Fruit fly (Drosophila melanogaster) whole organism, pupa: ENCODE results near the gene CG7530.

Experiments used
- CG10348 ChIP-seq: fragments of 200-800 bp; sonication (Bioruptor generic); IDR thresholded peaks from 2 replicates; pipeline ENCODE4 v1.3.6; 2022; ENCODE audit warnings: missing biosample characterization, missing genetic modification characterization
- CG12605 ChIP-seq: fragments of 200-800 bp; sonication (Bioruptor generic); IDR thresholded peaks from 2 replicates; pipeline ENCODE4 v1.3.6; 2022; ENCODE audit warnings: missing biosample characterization, missing genetic modification characterization
- CG13204 ChIP-seq: fragments of 200-800 bp; sonication (Bioruptor generic); optimal IDR thresholded peaks from 2 replicates; lab custom pipeline; 2018; ENCODE audit warnings: missing biosample characterization, mild to moderate bottlenecking, missing genetic modification characterization, moderate library complexity
- CG14655 ChIP-seq: fragments of 200-800 bp; sonication (Bioruptor generic); optimal IDR thresholded peaks from 3 replicates; lab custom pipeline; 2017; ENCODE audit warnings: mild to moderate bottlenecking, missing biosample characterization, missing genetic modification reagents, missing genetic modification characterization
- CG15710 ChIP-seq: fragments of 200-800 bp; sonication (Bioruptor generic); optimal IDR thresholded peaks from 2 replicates; lab custom pipeline; 2018; ENCODE audit warnings: missing biosample characterization, mild to moderate bottlenecking, missing genetic modification characterization, moderate library complexity
- CG17806 ChIP-seq: fragments of 200-800 bp; sonication (Bioruptor generic); optimal IDR thresholded peaks from 2 replicates; lab custom pipeline; 2018; ENCODE audit warnings: missing biosample characterization, mild to moderate bottlenecking, missing genetic modification characterization, moderate library complexity
- CG32121 ChIP-seq: fragments of 200-800 bp; sonication (Bioruptor generic); IDR thresholded peaks from 2 replicates; pipeline ENCODE4 v1.3.6; 2022; ENCODE audit warnings: missing biosample characterization, missing genetic modification characterization
- CG34367 ChIP-seq: fragments of 200-800 bp; sonication (Bioruptor generic); optimal IDR thresholded peaks from 2 replicates; lab custom pipeline; 2018; ENCODE audit warnings: missing biosample characterization, mild to moderate bottlenecking, missing genetic modification characterization
- CG4496 ChIP-seq: fragments of 200-800 bp; sonication (Bioruptor generic); IDR thresholded peaks from 3 replicates; pipeline ENCODE4 v1.3.6; 2022; ENCODE audit warnings: missing biosample characterization, missing genetic modification characterization
- CG8159 ChIP-seq: fragments of 200-800 bp; sonication (Bioruptor generic); optimal IDR thresholded peaks from 3 replicates; lab custom pipeline; 2018; ENCODE audit warnings: missing biosample characterization, mild to moderate bottlenecking, missing genetic modification characterization, moderate library complexity
- CG8301 ChIP-seq: fragments of 200-800 bp; sonication (Bioruptor generic); optimal IDR thresholded peaks from 2 replicates; lab custom pipeline; 2018; ENCODE audit warnings: missing biosample characterization, mild to moderate bottlenecking, missing genetic modification characterization
- CG9948 ChIP-seq: fragments of 200-800 bp; sonication (Bioruptor generic); optimal IDR thresholded peaks from 2 replicates; lab custom pipeline; 2018; ENCODE audit warnings: missing biosample characterization, mild to moderate bottlenecking, missing genetic modification characterization, moderate library complexity
- D1 ChIP-seq: fragments of 200-800 bp; sonication (Bioruptor generic); optimal IDR thresholded peaks from 2 replicates; lab custom pipeline; 2018; ENCODE audit warnings: missing biosample characterization, mild to moderate bottlenecking, missing genetic modification characterization, moderate library complexity
- EcR ChIP-seq: fragments of 200-800 bp; sonication (Bioruptor generic); optimal IDR thresholded peaks from 3 replicates; lab custom pipeline; 2019; ENCODE audit warnings: missing biosample characterization, missing genetic modification characterization, mild to moderate bottlenecking, moderate library complexity, missing genetic modification reagents
- Ets98B ChIP-seq: fragments of 200-800 bp; sonication (Bioruptor generic); IDR thresholded peaks from 2 replicates; pipeline ENCODE4 v1.3.6; 2022; ENCODE audit warnings: missing biosample characterization, missing genetic modification characterization
- Pif1A ChIP-seq: fragments of 200-800 bp; sonication (Bioruptor generic); optimal IDR thresholded peaks from 3 replicates; lab custom pipeline; 2016; ENCODE audit warnings: missing biosample characterization, missing genetic modification characterization
- Pif1B ChIP-seq: fragments of 200-800 bp; sonication (Bioruptor generic); optimal IDR thresholded peaks from 3 replicates; lab custom pipeline; 2016; ENCODE audit warnings: missing biosample characterization, missing genetic modification characterization
- Snoo ChIP-seq: fragments of 200-800 bp; sonication (Bioruptor generic); optimal IDR thresholded peaks from 3 replicates; lab custom pipeline; 2017; ENCODE audit warnings: missing biosample characterization, mild to moderate bottlenecking, missing genetic modification characterization, inconsistent platforms
- fd96Ca ChIP-seq: fragments of 200-800 bp; sonication (Bioruptor generic); IDR thresholded peaks from 3 replicates; pipeline ENCODE4 v1.3.6; 2022; ENCODE audit warnings: missing biosample characterization, missing genetic modification characterization
- gl ChIP-seq: fragments of 200-800 bp; sonication (Bioruptor generic); optimal IDR thresholded peaks from 2 replicates; lab custom pipeline; 2018; ENCODE audit warnings: missing biosample characterization, mild to moderate bottlenecking, missing genetic modification characterization
- rn ChIP-seq: fragments of 200-800 bp; sonication (Bioruptor generic); IDR thresholded peaks from 2 replicates; pipeline ENCODE4 v1.3.6; 2022; ENCODE audit warnings: missing biosample characterization, missing genetic modification characterization

Gene CG7530

DNA sequence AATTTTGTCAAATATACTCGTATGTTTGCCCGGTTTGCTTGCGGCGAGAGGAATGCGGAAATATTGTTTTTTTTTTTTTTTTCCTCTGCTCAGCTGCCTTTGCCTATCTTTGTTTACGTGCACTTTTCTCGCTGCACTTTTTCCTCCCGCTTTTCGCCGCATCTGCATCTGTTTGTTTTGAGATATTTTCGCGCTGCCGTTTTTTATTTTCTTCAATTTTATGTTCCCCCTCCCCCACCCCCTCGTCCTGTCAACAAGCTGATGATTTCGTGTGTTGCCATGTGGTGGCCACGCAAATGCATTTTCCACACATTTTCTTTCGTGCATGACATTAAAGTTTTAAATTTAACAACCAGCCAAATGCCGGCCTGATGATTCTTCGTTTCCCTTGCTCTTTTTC is 24.7 kb upstream of the CG7530 start:
- TF ChIP-seq CG32121 (GFP tag; lab: Robert Waterston, UW), result peak; percentile 69
- TF ChIP-seq CG15710 (tag; lab: Kevin White, UChicago), result no peak
- no peak for TF ChIP-seq D1
- TF ChIP-seq CG8159 (tag; lab: Kevin White, UChicago), result no peak

- peak; percentile 48 for TF ChIP-seq Pif1A (GFP tag; lab: Kevin White, UChicago)
- no peak for TF ChIP-seq D1
- TF ChIP-seq rn (GFP tag; lab: Robert Waterston, UW), result no peak
- no peak for TF ChIP-seq CG13204 (GFP tag; lab: Kevin White, UChicago)
- TF ChIP-seq fd96Ca (GFP tag; lab: Robert Waterston, UW), result no peak
- TF ChIP-seq CG14655 (GFP tag; lab: Kevin White, UChicago), result no peak
- TF ChIP-seq CG10348 (GFP tag; lab: Robert Waterston, UW), result no peak
- peak; percentile 46; the same call in 1 of the 3 replicates for TF ChIP-seq CG4496 (GFP tag; lab: Robert Waterston, UW)
- TF ChIP-seq CG34367, result no peak
- no peak for TF ChIP-seq CG15710 (tag; lab: Kevin White, UChicago)
- TF ChIP-seq Ets98B (GFP tag; lab: Robert Waterston, UW), result peak; percentile 51; the same call in 1 of the 2 replicates
- TF ChIP-seq CG32121 (GFP tag; lab: Robert Waterston, UW), result peak; percentile 22; the same call in 1 of the 2 replicates
- no peak for TF ChIP-seq CG17806
- peak; percentile 67 for TF ChIP-seq Snoo
- peak; percentile 8 for TF ChIP-seq CG8159 (tag; lab: Kevin White, UChicago)
- TF ChIP-seq gl (tag; lab: Kevin White, UChicago), result no peak
- no peak for TF ChIP-seq CG8301 (tag; lab: Kevin White, UChicago)
- no peak for TF ChIP-seq CG9948
- peak; percentile 45 for TF ChIP-seq Pif1B (GFP tag; lab: Kevin White, UChicago)
- TF ChIP-seq CG12605, result no peak
- no peak for TF ChIP-seq EcR
These were observed 23.6 kb upstream of the CG7530 start for dm6 chr3R:14754806-14755488.

DNA sequence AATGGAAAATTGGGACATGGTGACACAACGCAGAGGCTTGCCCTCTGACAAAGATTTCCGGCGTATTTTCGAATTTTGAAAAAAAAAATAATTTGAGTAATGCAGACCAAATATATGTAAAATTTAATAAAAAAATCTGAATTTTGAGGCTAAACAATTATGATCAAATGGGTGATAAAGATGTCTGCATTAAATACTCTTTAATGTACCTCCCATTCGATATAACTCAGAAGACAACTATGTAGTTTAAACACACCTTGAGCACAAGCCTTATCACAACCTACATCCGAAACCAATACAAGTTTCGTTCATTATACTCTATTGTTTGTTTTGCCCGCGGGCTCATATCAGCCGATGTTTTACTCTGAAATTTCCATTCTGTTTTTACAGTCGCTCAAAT is 23.1 kb upstream of the CG7530 start, which contains the start of gene CG7362:
Gene CG7362, minus strand, starts transcription at position 101 of the 400 bp plus-strand sequence.
- TF ChIP-seq CG10348 (GFP tag; lab: Robert Waterston, UW) (no peak), CG8301 (tag; lab: Kevin White, UChicago) (no peak), CG15710 (tag; lab: Kevin White, UChicago) (no peak), CG4496 (GFP tag; lab: Robert Waterston, UW) (no peak), Snoo (no peak), CG34367 (no peak), fd96Ca (GFP tag; lab: Robert Waterston, UW) (no peak), EcR (no peak), Ets98B (GFP tag; lab: Robert Waterston, UW) (no peak), D1 (no peak), Pif1A (GFP tag; lab: Kevin White, UChicago) (no peak), CG9948 (no peak), rn (GFP tag; lab: Robert Waterston, UW) (no peak), CG32121 (GFP tag; lab: Robert Waterston, UW) (no peak), CG8159 (tag; lab: Kevin White, UChicago) (no peak), Pif1B (GFP tag; lab: Kevin White, UChicago) (no peak)
- TF ChIP-seq, all 21 proteins: peak for 0

DNA sequence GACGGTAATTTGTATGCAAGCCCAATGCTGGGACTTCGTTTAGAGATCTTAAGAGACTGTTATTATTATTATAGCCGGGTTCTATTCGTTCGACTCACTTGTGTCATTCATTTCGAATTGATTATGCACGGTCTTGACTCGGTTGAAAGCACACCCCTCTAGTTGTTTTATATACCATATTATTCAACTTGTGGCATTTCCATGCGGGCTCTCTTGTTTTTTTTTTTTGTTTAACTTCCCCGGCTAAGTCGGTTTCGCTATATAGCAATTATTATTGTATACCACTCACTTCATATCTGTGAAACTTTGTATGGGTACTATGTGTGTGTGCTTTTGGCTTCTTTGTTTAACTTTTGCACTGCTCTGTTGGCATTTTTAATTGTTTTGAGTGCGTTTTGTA is 19.7 kb upstream of the CG7530 start, which contains the start of gene smp-30:
Gene smp-30, minus strand, starts transcription at position 224 of the 400 bp plus-strand sequence.
- no peak for TF ChIP-seq Ets98B (GFP tag; lab: Robert Waterston, UW)

- TF ChIP-seq CG14655 (GFP tag; lab: Kevin White, UChicago) (peak; percentile 20), Ets98B (GFP tag; lab: Robert Waterston, UW) (peak; percentile 65; the same call in 1 of the 2 replicates), CG32121 (GFP tag; lab: Robert Waterston, UW) (peak; percentile 53; the same call in 1 of the 2 replicates), gl (tag; lab: Kevin White, UChicago) (peak; percentile 77), Snoo (peak; percentile 50), CG10348 (GFP tag; lab: Robert Waterston, UW) (no peak), fd96Ca (GFP tag; lab: Robert Waterston, UW) (no peak), CG34367 (peak; percentile 62), CG8159 (tag; lab: Kevin White, UChicago) (peak; percentile 53), rn (GFP tag; lab: Robert Waterston, UW) (no peak), EcR (peak; percentile 83), D1 (peak; percentile 32), CG12605 (peak; percentile 59; the same call in 1 of the 2 replicates), CG13204 (GFP tag; lab: Kevin White, UChicago) (peak; percentile 47), Pif1B (GFP tag; lab: Kevin White, UChicago) (peak; percentile 69), CG4496 (GFP tag; lab: Robert Waterston, UW) (peak; percentile 82), CG17806 (peak; percentile 37), CG15710 (tag; lab: Kevin White, UChicago) (peak; percentile 60), CG8301 (tag; lab: Kevin White, UChicago) (no peak), CG9948 (peak; percentile 36), Pif1A (GFP tag; lab: Kevin White, UChicago) (peak; percentile 70)
These were observed 17.9 kb upstream of the CG7530 start for dm6 chr3R:14749077-14749798.
